Fruit fly (Drosophila melanogaster): Measurements from ENCODE around the gene CG3618.

The CG3618 gene

DNA sequence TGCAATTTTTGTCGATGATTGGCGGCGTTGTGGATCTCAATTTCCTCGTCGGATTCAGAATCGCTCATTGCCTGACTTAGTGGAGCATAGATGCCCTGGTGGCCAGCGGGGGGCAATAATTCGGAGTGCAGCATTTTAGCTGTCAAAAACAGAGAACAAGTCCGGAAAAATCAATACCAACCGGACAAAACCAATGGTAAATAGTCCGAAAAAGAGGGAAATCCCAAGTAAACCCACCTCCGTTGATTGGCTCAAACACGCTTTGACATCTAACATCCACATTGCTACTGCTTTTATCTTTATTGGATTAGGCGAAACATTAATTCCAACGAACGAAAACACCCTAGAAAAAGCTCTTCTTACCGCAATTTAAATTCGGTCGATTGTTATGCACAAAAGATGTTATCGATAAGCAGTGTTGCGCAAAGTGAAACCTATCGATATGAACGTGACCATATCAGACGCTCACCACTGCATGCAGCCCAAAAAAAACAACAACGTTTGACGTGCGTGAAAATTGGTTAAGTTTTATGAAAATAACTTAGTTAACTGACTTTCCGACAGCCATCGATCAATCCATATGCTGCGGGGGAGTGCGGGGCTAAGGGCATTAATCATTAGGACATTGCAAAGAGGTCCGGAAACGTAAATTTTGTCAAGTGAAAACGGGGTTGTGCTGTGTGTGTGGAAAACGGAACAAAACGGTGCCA, at the start of gene CG3618, which contains the start of gene Pka-R1:
Gene CG3618, minus strand, starts transcription at position 410 of the 710 bp plus-strand sequence.
Gene Pka-R1, plus strand, starts transcription at position 453 of the 710 bp plus-strand sequence.
- no peak for TF ChIP-seq Myc (optimal IDR thresholded peaks at IDR 0.05)
- TF ChIP-seq Sin3A (optimal IDR thresholded peaks at IDR 0.05) = no peak
- TF ChIP-seq insv (optimal IDR thresholded peaks at IDR 0.05) = no peak
- no peak for TF ChIP-seq psq (optimal IDR thresholded peaks at IDR 0.05)
- TF ChIP-seq ttk (optimal IDR thresholded peaks at IDR 0.05) = no peak
- no peak for TF ChIP-seq h (optimal IDR thresholded peaks at IDR 0.05)

DNA sequence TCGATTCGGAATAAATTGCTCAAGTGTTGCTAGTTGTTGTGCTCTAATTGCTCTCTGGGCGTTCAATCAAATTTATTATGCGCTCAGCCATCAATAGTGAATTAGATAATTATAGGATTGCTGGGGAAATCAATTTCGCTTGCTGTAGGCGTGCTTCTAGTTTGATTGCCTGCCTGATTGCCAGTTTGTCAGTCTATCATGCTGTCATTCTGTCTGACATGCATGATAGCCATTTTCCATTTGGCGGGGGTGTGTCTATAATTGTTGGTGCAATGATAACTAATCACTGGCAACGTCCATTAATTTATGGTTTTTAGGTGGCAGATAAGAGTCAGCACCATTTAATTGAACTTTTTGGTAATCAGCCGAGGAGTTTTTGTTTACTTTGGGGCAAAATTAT, 41.7 kb upstream of the CG3618 start:
- TF ChIP-seq ttk (optimal IDR thresholded peaks at IDR 0.05) = no peak
- TF ChIP-seq h (optimal IDR thresholded peaks at IDR 0.05) = no peak
- TF ChIP-seq Sin3A (optimal IDR thresholded peaks at IDR 0.05) = no peak
- TF ChIP-seq psq (optimal IDR thresholded peaks at IDR 0.05) = no peak
- no peak for TF ChIP-seq insv (optimal IDR thresholded peaks at IDR 0.05)
- no peak for TF ChIP-seq Myc (optimal IDR thresholded peaks at IDR 0.05)

DNA sequence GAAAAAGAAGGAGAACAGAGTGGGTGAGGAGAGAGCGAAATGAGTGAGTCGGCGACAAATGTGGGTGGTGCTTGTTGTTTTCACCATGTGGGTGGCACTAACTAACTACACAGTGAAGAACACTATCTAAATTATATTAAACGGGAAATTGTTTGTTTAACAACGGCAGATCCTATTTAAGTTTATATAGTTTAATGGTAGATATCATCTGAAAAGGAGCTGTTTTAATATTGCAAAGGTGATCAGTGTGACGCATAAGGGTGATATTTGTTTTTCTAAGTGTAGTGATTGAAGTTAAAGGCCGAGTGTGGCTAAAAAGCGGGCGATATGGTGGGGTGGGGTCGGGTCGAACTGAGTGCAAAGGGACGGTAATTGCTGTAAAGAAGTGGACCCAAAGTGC, 32.7 kb upstream of the CG3618 start:
- TF ChIP-seq ttk (optimal IDR thresholded peaks at IDR 0.05) = no peak
- TF ChIP-seq Sin3A (optimal IDR thresholded peaks at IDR 0.05) = no peak
- TF ChIP-seq h (optimal IDR thresholded peaks at IDR 0.05) = no peak
- no peak for TF ChIP-seq Myc (optimal IDR thresholded peaks at IDR 0.05)
- TF ChIP-seq psq (optimal IDR thresholded peaks at IDR 0.05) = no peak
- TF ChIP-seq insv (optimal IDR thresholded peaks at IDR 0.05) = no peak

DNA sequence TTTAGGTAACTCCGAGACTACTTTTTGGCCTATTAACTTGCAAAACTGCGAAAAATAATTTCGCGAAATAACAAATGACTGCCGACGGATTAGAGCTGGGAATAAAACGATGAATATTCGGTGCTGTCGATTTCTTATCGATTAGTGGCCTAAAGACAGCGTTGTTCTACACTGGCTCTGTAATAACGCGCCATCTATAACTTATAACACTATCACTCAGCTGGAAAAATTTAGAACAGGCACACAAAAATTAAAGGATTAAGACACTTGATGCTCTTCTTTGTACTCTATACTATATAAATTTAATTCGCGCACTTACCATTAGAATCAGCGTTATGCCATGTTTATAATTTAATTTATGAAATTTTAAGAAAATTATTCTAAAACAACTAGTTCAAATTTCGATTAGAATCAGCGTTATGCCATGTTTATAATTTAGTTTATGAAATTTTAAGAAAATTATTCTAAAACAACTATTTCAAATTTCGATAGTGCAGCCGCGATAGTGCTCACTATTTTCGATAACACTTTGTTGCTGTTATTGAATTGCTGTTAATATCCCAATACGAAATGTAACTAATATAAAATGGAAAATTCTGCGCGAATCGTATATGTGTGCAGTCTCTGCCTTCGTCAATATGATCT, 25.7 kb upstream of the CG3618 start, which contains the start of the genes CSN3 and CG11456:
Gene CSN3, minus strand, starts transcription at position 112 of the 645 bp plus-strand sequence.
Gene CG11456, plus strand, starts transcription at position 523 of the 645 bp plus-strand sequence.
- TF ChIP-seq h (optimal IDR thresholded peaks at IDR 0.05) (no peak), Sin3A (optimal IDR thresholded peaks at IDR 0.05) (no peak), insv (optimal IDR thresholded peaks at IDR 0.05) (no peak), Myc (optimal IDR thresholded peaks at IDR 0.05) (no peak), ttk (optimal IDR thresholded peaks at IDR 0.05) (no peak), psq (optimal IDR thresholded peaks at IDR 0.05) (no peak)

DNA sequence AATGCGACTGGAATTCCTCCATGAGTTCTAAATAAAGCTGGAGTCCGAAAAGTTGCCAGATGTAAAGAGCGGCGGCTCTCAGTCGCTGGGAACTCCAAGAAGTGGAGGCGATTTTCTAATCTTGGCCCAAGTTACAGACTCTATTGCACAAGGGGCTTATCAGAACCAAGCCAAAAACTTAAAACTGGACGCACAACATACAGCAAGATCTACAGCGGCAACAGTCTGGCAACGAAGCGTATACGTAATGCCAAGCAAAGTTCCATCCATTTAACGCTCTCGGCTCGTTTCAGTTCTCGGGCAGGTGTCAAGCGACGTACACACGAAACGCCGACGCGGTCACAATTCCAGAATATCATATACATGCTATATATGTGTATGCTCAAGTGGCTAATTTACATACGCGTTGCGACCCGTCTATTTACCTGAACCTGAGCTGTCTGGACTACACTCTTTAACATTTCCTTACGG, 22.0 kb upstream of the CG3618 start:
- TF ChIP-seq Sin3A (optimal IDR thresholded peaks at IDR 0.05) = no peak
- TF ChIP-seq insv (optimal IDR thresholded peaks at IDR 0.05) = no peak
- no peak for TF ChIP-seq Myc (optimal IDR thresholded peaks at IDR 0.05)

DNA sequence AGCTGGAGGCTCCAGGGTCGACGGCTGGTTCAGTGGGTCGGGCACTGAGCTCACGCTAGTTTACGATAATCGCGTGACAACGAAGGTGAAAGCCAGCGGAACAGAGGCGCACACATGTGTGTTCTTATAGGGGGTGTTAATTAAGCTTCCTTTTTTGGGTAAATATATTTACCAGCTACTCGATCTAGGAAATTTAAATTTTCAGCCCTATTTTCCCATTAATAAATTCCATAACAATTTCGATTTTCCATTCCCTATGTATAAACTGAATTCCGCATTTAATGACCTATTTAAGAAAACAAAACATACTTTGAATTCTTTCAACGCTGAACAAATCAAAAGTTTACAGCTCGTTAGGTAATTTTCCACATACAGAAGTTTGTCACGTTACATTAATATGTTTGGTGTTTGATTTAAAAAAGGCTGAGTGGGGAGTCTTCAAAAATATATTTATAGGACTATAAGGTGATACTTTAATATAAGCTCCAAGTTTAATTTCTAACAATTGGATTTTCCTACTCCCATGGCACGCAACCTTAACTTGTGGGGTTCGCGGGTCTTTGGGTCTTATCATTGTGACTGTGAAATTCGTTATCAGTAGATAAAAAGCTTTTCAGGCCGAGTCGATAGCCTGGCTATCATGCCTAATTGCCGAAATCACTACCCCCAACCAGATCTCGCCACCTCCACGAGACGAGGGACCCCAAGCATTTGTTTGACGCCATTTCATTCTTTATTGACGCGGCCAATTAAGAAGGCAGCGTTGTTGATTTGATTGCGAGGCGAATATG, 21.4 kb upstream of the CG3618 start, which contains the start of gene CG13255:
Gene CG13255, plus strand, starts transcription at position 449 of the 791 bp plus-strand sequence.
- no peak for TF ChIP-seq h (optimal IDR thresholded peaks at IDR 0.05)
- no peak for TF ChIP-seq ttk (optimal IDR thresholded peaks at IDR 0.05)
- TF ChIP-seq psq (optimal IDR thresholded peaks at IDR 0.05) = no peak
- TF ChIP-seq Sin3A (optimal IDR thresholded peaks at IDR 0.05) = no peak
- no peak for TF ChIP-seq insv (optimal IDR thresholded peaks at IDR 0.05)
- no peak for TF ChIP-seq Myc (optimal IDR thresholded peaks at IDR 0.05)

dm6 chr3L:20835882-20836281, 20.0 kb upstream of the CG3618 start, which contains the start of gene CG3288:
CG3288 (plus strand) TSS chr3L:20836182.
- TF ChIP-seq ttk (optimal IDR thresholded peaks at IDR 0.05) = no peak
- TF ChIP-seq h (optimal IDR thresholded peaks at IDR 0.05) = no peak
- no peak for TF ChIP-seq insv (optimal IDR thresholded peaks at IDR 0.05)
- no peak for TF ChIP-seq Myc (optimal IDR thresholded peaks at IDR 0.05)
- no peak for TF ChIP-seq Sin3A (optimal IDR thresholded peaks at IDR 0.05)
- no peak for TF ChIP-seq psq (optimal IDR thresholded peaks at IDR 0.05)

DNA sequence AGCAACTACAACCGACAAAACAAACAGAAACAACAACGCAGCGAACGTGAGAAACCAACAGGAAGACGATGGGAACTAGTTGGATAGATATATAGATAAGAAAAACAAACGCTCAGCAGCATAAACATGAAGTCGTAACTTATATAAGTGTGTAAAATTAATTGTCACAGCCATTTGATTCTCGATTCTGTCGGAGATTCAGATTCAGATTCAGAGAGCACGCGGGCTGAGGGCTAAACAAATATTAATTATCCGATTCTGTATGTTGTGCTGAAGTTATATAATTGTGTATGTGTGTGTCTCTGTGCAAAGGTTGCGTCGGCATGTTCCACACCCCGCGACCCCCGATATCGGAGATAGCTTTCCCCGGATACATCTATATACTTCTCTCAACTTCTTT, 18.3 kb upstream of the CG3618 start:
- TF ChIP-seq h (optimal IDR thresholded peaks at IDR 0.05) (no peak), psq (optimal IDR thresholded peaks at IDR 0.05) (no peak), Myc (optimal IDR thresholded peaks at IDR 0.05) (no peak), insv (optimal IDR thresholded peaks at IDR 0.05) (no peak), Sin3A (optimal IDR thresholded peaks at IDR 0.05) (no peak), ttk (optimal IDR thresholded peaks at IDR 0.05) (no peak)

- TF ChIP-seq Myc (optimal IDR thresholded peaks at IDR 0.05) = no peak
- no peak for TF ChIP-seq h (optimal IDR thresholded peaks at IDR 0.05)
- TF ChIP-seq Sin3A (optimal IDR thresholded peaks at IDR 0.05) = no peak
- TF ChIP-seq ttk (optimal IDR thresholded peaks at IDR 0.05) = no peak
- no peak for TF ChIP-seq psq (optimal IDR thresholded peaks at IDR 0.05)
Observed at dm6 chr3L:20830361-20830760, 14.5 kb upstream of the CG3618 start.

- no peak for TF ChIP-seq Myc (optimal IDR thresholded peaks at IDR 0.05)
- TF ChIP-seq psq (optimal IDR thresholded peaks at IDR 0.05) = no peak
- TF ChIP-seq ttk (optimal IDR thresholded peaks at IDR 0.05) = no peak
- TF ChIP-seq Sin3A (optimal IDR thresholded peaks at IDR 0.05) = no peak
- TF ChIP-seq insv (optimal IDR thresholded peaks at IDR 0.05) = no peak
- TF ChIP-seq h (optimal IDR thresholded peaks at IDR 0.05) = no peak
Observed at dm6 chr3L:20827962-20828361, 12.1 kb upstream of the CG3618 start.

- no peak for TF ChIP-seq psq (optimal IDR thresholded peaks at IDR 0.05)
- no peak for TF ChIP-seq h (optimal IDR thresholded peaks at IDR 0.05)
- TF ChIP-seq ttk (optimal IDR thresholded peaks at IDR 0.05) = no peak
- no peak for TF ChIP-seq insv (optimal IDR thresholded peaks at IDR 0.05)
- TF ChIP-seq Myc (optimal IDR thresholded peaks at IDR 0.05) = no peak
- TF ChIP-seq Sin3A (optimal IDR thresholded peaks at IDR 0.05) = no peak
Observed at dm6 chr3L:20826950-20827910, 11.4 kb upstream of the CG3618 start.

Data from Kc167 (cell line).